Worm (Caenorhabditis elegans): Measurements from ENCODE around the gene xrn-1.

- TF ChIP-seq ama-1 (optimal IDR thresholded peaks at IDR 0.05) (no peak), aly-1 (tag; optimal IDR thresholded peaks at IDR 0.05) (no peak)
Observed at ce11 chrII:14112842-14113241, 44.1 kb downstream of the xrn-1 start.
